Worm (Caenorhabditis elegans) whole organism, L1 larva: ENCODE results near the gene Y48C3A.20.

Source experiments
- C04F5.9 ChIP-seq: sonication (generic microtip); optimal IDR thresholded peaks from 2 replicates; lab custom pipeline; 2016; ENCODE audit warnings: missing genetic modification characterization, missing compliant biosample characterization
- aha-1 ChIP-seq: fragments of 150-350 bp; optimal IDR thresholded peaks from 2 replicates; lab custom pipeline; 2014; ENCODE audit warnings: missing biosample characterization, missing genetic modification characterization
- efl-3 ChIP-seq: fragments of 200-800 bp; sonication (Bioruptor generic); optimal IDR thresholded peaks from 2 replicates; lab custom pipeline; 2018; ENCODE audit warnings: mild to moderate bottlenecking, missing genetic modification characterization, missing compliant biosample characterization
- fkh-10 ChIP-seq: sonication (generic microtip); optimal IDR thresholded peaks from 2 replicates; lab custom pipeline; 2017; ENCODE audit warnings: missing biosample characterization, missing genetic modification reagents, missing genetic modification characterization
- lin-15B ChIP-seq: fragments of 150-350 bp; sonication (generic microtip); optimal IDR thresholded peaks from 3 replicates; lab custom pipeline; 2014; ENCODE audit warnings: missing biosample characterization, missing genetic modification characterization
- lin-39 ChIP-seq: fragments of 150-350 bp; optimal IDR thresholded peaks from 2 replicates; lab custom pipeline; 2014; ENCODE audit warnings: missing biosample characterization, missing genetic modification reagents, missing genetic modification characterization
- lsy-2 ChIP-seq, 2 experiments: fragments of 150-350 bp; optimal IDR thresholded peaks; 2 replicates each; lab custom pipeline; 2014; ENCODE audit warnings: missing biosample characterization in 2 of 2, missing genetic modification characterization in 2 of 2
- nhr-20 ChIP-seq: sonication (generic microtip); optimal IDR thresholded peaks from 2 replicates; lab custom pipeline; 2016; ENCODE audit warnings: mild to moderate bottlenecking, missing genetic modification characterization, missing compliant biosample characterization
- skn-1 ChIP-seq: fragments of 150-350 bp; optimal IDR thresholded peaks from 2 replicates; lab custom pipeline; 2014; ENCODE audit warnings: missing biosample characterization, missing genetic modification characterization
- snpc-4 ChIP-seq: fragments of 150-350 bp; optimal IDR thresholded peaks from 2 replicates; lab custom pipeline; 2014; ENCODE audit warnings: missing biosample characterization, missing genetic modification characterization
- xbp-1 ChIP-seq: sonication (generic microtip); optimal IDR thresholded peaks from 2 replicates; lab custom pipeline; 2016; ENCODE audit warnings: missing genetic modification characterization, missing compliant biosample characterization

DNA sequence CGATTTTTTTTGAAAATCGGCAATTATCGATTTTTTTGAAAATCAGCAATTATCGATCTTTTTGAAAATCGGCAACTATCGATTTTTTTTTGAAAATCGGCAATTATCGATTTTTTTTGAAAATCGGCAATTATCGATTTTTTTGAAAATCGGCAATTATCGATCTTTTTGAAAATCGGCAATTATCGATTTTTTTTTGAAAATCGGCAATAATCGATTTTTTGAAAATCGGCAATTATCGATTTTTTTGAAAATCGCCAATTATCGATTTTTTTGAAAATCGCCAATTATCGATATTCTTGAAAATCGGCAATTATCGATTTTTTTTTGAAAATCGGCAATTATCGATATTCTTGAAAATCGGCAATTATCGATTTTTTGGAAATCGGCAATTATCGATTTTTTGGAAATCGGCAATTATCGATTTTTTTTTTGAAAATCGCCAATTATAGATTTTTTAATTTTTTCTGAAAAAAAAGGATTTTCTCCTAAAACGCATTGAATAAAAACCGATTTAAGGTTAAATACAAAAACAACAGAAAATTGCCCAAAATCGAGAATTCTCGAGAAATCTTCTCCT lies 48.1 kb downstream of the Y48C3A.20 start:
- no peak for TF ChIP-seq snpc-4 (tag; lab: Kevin White, UChicago)
- no peak for TF ChIP-seq efl-3 (GFP tag; lab: Kevin White, UChicago)
- no peak for TF ChIP-seq lin-15B (tag; lab: Kevin White, UChicago)
- no peak for TF ChIP-seq lsy-2 (tag; optimal IDR thresholded peaks at IDR 0.05; lab: Kevin White, UChicago)
- no peak for TF ChIP-seq skn-1 (tag; lab: Kevin White, UChicago)
- TF ChIP-seq nhr-20 (tag; lab: Kevin White, UChicago): no peak
- TF ChIP-seq C04F5.9 (tag; lab: Kevin White, UChicago): no peak
- TF ChIP-seq aha-1 (tag; lab: Kevin White, UChicago): no peak
- TF ChIP-seq lin-39: no peak
- TF ChIP-seq fkh-10: no peak
- no peak for TF ChIP-seq xbp-1 (tag; lab: Kevin White, UChicago)
